Worm (Caenorhabditis elegans): ENCODE results near the gene Y47D7A.18.

- no peak for TF ChIP-seq ref-2 (tag; optimal IDR thresholded peaks at IDR 0.05)
- no peak for TF ChIP-seq npax-4 (tag; optimal IDR thresholded peaks at IDR 0.05)
Observed at ce11 chrV:4411714-4412113, 4.9 kb downstream of the Y47D7A.18 start, which contains the start of gene Y47D7A.17.

All from whole organism, late embryonic.